Worm (Caenorhabditis elegans): ENCODE data around the gene W08F4.7.

ce11 chrII:624443-624842 is 46.9 kb upstream of the W08F4.7 start, which contains the start of gene T04B8.5:
- TF ChIP-seq nhr-12 (tag; optimal IDR thresholded peaks at IDR 0.05) (no peak), ztf-11 (tag; optimal IDR thresholded peaks at IDR 0.05) (no peak), zag-1 (tag; optimal IDR thresholded peaks at IDR 0.05) (no peak), nhr-25 (tag; optimal IDR thresholded peaks at IDR 0.05) (no peak), mbf-1 (tag; optimal IDR thresholded peaks at IDR 0.05) (no peak), snpc-4 (tag; optimal IDR thresholded peaks at IDR 0.05) (no peak)

Data from whole organism, L2 larva.